Fruit fly (Drosophila melanogaster) whole organism, embryonic: ENCODE data around the gene CG6937.

ENCODE experiments used
- ATbp ChIP-seq: fragments of 200-800 bp; sonication (Bioruptor generic); optimal IDR thresholded peaks from 2 replicates; lab custom pipeline; 2017; ENCODE audit warnings: missing biosample characterization, mild to moderate bottlenecking, missing genetic modification characterization, missing genetic modification reagents
- Abd-B ChIP-seq: fragments of 200-800 bp; sonication (Bioruptor generic); optimal IDR thresholded peaks from 2 replicates; lab custom pipeline; 2018; ENCODE audit warnings: missing biosample characterization, mild to moderate bottlenecking, missing genetic modification characterization, moderate library complexity
- CG10209 ChIP-seq: fragments of 200-800 bp; sonication (Bioruptor generic); optimal IDR thresholded peaks from 3 replicates; lab custom pipeline; 2017; ENCODE audit warnings: missing biosample characterization, mild to moderate bottlenecking, missing genetic modification characterization, missing genetic modification reagents
- CG12104 ChIP-seq: fragments of 200-800 bp; sonication (Bioruptor generic); optimal IDR thresholded peaks from 3 replicates; lab custom pipeline; 2016; ENCODE audit warnings: missing biosample characterization, missing genetic modification characterization
- CG12219 ChIP-seq: fragments of 200-800 bp; sonication (Bioruptor generic); optimal IDR thresholded peaks from 3 replicates; lab custom pipeline; 2018; ENCODE audit warnings: missing biosample characterization, mild to moderate bottlenecking, missing genetic modification characterization
- CG12299 ChIP-seq: fragments of 200-800 bp; sonication (Bioruptor generic); optimal IDR thresholded peaks from 2 replicates; lab custom pipeline; 2018; ENCODE audit warnings: missing biosample characterization, mild to moderate bottlenecking, missing genetic modification characterization
- CG12769 ChIP-seq: fragments of 200-800 bp; sonication (Bioruptor generic); optimal IDR thresholded peaks from 2 replicates; lab custom pipeline; 2019; ENCODE audit warnings: missing biosample characterization, mild to moderate bottlenecking, missing genetic modification characterization, moderate library complexity
- CG13775 ChIP-seq: fragments of 200-800 bp; sonication (Bioruptor generic); optimal IDR thresholded peaks from 3 replicates; lab custom pipeline; 2017; ENCODE audit warnings: missing biosample characterization, mild to moderate bottlenecking, missing genetic modification characterization
- CG14965 ChIP-seq: fragments of 200-800 bp; sonication (Bioruptor generic); optimal IDR thresholded peaks from 2 replicates; lab custom pipeline; 2016; ENCODE audit warnings: missing biosample characterization, missing genetic modification characterization, borderline replicate concordance
- CG15269 ChIP-seq: fragments of 200-800 bp; sonication (Bioruptor generic); optimal IDR thresholded peaks from 2 replicates; lab custom pipeline; 2018; ENCODE audit warnings: missing biosample characterization, mild to moderate bottlenecking, missing genetic modification characterization, moderate library complexity
- CG15601 ChIP-seq: fragments of 200-800 bp; sonication (Bioruptor generic); optimal IDR thresholded peaks from 3 replicates; lab custom pipeline; 2019; ENCODE audit warnings: missing biosample characterization, mild to moderate bottlenecking, missing genetic modification characterization, moderate library complexity
- CG15696 ChIP-seq: fragments of 200-800 bp; sonication (Bioruptor generic); optimal IDR thresholded peaks from 2 replicates; lab custom pipeline; 2019; ENCODE audit warnings: missing biosample characterization, mild to moderate bottlenecking, missing genetic modification characterization, moderate library complexity
- CG17912 ChIP-seq: fragments of 200-800 bp; sonication (Bioruptor generic); optimal IDR thresholded peaks from 2 replicates; lab custom pipeline; 2018; ENCODE audit warnings: missing biosample characterization, mild to moderate bottlenecking, missing genetic modification characterization
- CG18011 ChIP-seq: fragments of 200-800 bp; sonication (Bioruptor generic); optimal IDR thresholded peaks from 2 replicates; lab custom pipeline; 2017; ENCODE audit warnings: missing biosample characterization, missing genetic modification characterization, mild to moderate bottlenecking, moderate library complexity, missing genotype
- CG2120 ChIP-seq: fragments of 200-800 bp; sonication (Bioruptor generic); optimal IDR thresholded peaks from 3 replicates; lab custom pipeline; 2016; ENCODE audit warnings: missing biosample characterization, missing genetic modification characterization
- CG2678 ChIP-seq: fragments of 200-800 bp; sonication (Bioruptor generic); optimal IDR thresholded peaks from 3 replicates; lab custom pipeline; 2019; ENCODE audit warnings: missing biosample characterization, mild to moderate bottlenecking, missing genetic modification characterization, moderate library complexity
- CG2875 ChIP-seq: fragments of 200-800 bp; sonication (Bioruptor generic); optimal IDR thresholded peaks from 2 replicates; lab custom pipeline; 2017; ENCODE audit warnings: missing biosample characterization, mild to moderate bottlenecking, missing genetic modification characterization, missing genetic modification reagents
- CG30020 ChIP-seq: fragments of 200-800 bp; optimal IDR thresholded peaks from 2 replicates; lab custom pipeline; 2019; ENCODE audit warnings: missing biosample characterization, mild to moderate bottlenecking, missing genetic modification characterization, moderate library complexity
- CG3065 ChIP-seq: fragments of 200-800 bp; sonication (Bioruptor generic); optimal IDR thresholded peaks from 2 replicates; lab custom pipeline; 2016; ENCODE audit warnings: missing biosample characterization, missing genetic modification characterization
- CG31388 ChIP-seq: fragments of 200-800 bp; sonication (Bioruptor generic); optimal IDR thresholded peaks from 2 replicates; lab custom pipeline; 2016; ENCODE audit warnings: missing biosample characterization, missing genetic modification characterization
- CG43689 ChIP-seq: fragments of 200-800 bp; sonication (Bioruptor generic); IDR thresholded peaks from 2 replicates; pipeline ENCODE4 v1.3.6; 2022; ENCODE audit warnings: missing biosample characterization, missing genetic modification characterization
- CG6654 ChIP-seq: fragments of 200-800 bp; sonication (Bioruptor generic); optimal IDR thresholded peaks from 2 replicates; lab custom pipeline; 2017; ENCODE audit warnings: missing biosample characterization, mild to moderate bottlenecking, missing genetic modification characterization
- CG8765 ChIP-seq: fragments of 200-800 bp; sonication (Bioruptor generic); IDR thresholded peaks from 2 replicates; pipeline ENCODE4 v1.3.6; 2022; ENCODE audit warnings: missing biosample characterization, missing genetic modification characterization
- CG9727 ChIP-seq: fragments of 200-800 bp; sonication (Bioruptor generic); optimal IDR thresholded peaks from 3 replicates; lab custom pipeline; 2017; ENCODE audit warnings: missing biosample characterization, mild to moderate bottlenecking, missing genetic modification characterization
- CG9876 ChIP-seq: fragments of 200-800 bp; sonication (Bioruptor generic); optimal IDR thresholded peaks from 2 replicates; lab custom pipeline; 2016; ENCODE audit warnings: missing biosample characterization, missing genetic modification characterization
- CrebB ChIP-seq: fragments of 200-800 bp; sonication (Bioruptor generic); optimal IDR thresholded peaks from 3 replicates; lab custom pipeline; 2018; ENCODE audit warnings: missing biosample characterization, mild to moderate bottlenecking, missing genetic modification characterization
- Dref ChIP-seq: fragments of 200-800 bp; sonication (Bioruptor generic); IDR thresholded peaks from 2 replicates; pipeline ENCODE4 v1.3.6; 2022; ENCODE audit warnings: missing biosample characterization, missing genetic modification characterization
- Elba2 ChIP-seq: fragments of 200-800 bp; sonication (Bioruptor generic); optimal IDR thresholded peaks from 3 replicates; lab custom pipeline; 2016; ENCODE audit warnings: missing biosample characterization, missing genetic modification characterization
- Fer1 ChIP-seq: fragments of 200-800 bp; sonication (Bioruptor generic); optimal IDR thresholded peaks from 2 replicates; lab custom pipeline; 2017; ENCODE audit warnings: missing biosample characterization, mild to moderate bottlenecking, missing genetic modification characterization
- Fer3 ChIP-seq: fragments of 200-800 bp; sonication (Bioruptor generic); optimal IDR thresholded peaks from 2 replicates; lab custom pipeline; 2018; ENCODE audit warnings: missing biosample characterization, mild to moderate bottlenecking, missing genetic modification characterization, moderate library complexity
- Hr39 ChIP-seq: fragments of >200 bp; optimal IDR thresholded peaks from 2 replicates; lab custom pipeline; 2017
- Med ChIP-seq: fragments of 200-800 bp; sonication (Bioruptor generic); peaks from one replicate; lab custom pipeline; 2016; ENCODE audit warnings: missing biosample characterization, missing genetic modification characterization, mild to moderate bottlenecking, inconsistent platforms, moderate library complexity
- Sox102F ChIP-seq: fragments of 200-800 bp; sonication (Bioruptor generic); optimal IDR thresholded peaks from 2 replicates; lab custom pipeline; 2018; ENCODE audit warnings: missing biosample characterization, mild to moderate bottlenecking, missing genetic modification characterization, moderate library complexity
- Vsx1 ChIP-seq: fragments of 200-800 bp; sonication (Bioruptor generic); optimal IDR thresholded peaks from 2 replicates; lab custom pipeline; 2017; ENCODE audit warnings: missing biosample characterization, mild to moderate bottlenecking, missing genetic modification characterization, missing genetic modification reagents
- cad ChIP-seq: fragments of >200 bp; optimal IDR thresholded peaks from 2 replicates; lab custom pipeline; 2017; ENCODE audit warnings: missing biosample characterization, missing genetic modification characterization
- cas ChIP-seq: fragments of 200-800 bp; sonication (Bioruptor generic); IDR thresholded peaks from 2 replicates; pipeline ENCODE4 v1.3.6; 2022; ENCODE audit warnings: missing biosample characterization, missing genetic modification characterization
- cg ChIP-seq: fragments of 200-800 bp; sonication (Bioruptor generic); optimal IDR thresholded peaks from 3 replicates; lab custom pipeline; 2019; ENCODE audit warnings: missing biosample characterization, mild to moderate bottlenecking, missing genetic modification characterization, moderate library complexity
- crc ChIP-seq: fragments of 200-800 bp; sonication (Bioruptor generic); optimal IDR thresholded peaks from 2 replicates; lab custom pipeline; 2016; ENCODE audit warnings: missing biosample characterization, missing genetic modification characterization
- exex ChIP-seq: fragments of 200-800 bp; sonication (Bioruptor generic); optimal IDR thresholded peaks from 4 replicates; lab custom pipeline; 2018; ENCODE audit warnings: missing biosample characterization, mild to moderate bottlenecking, missing genetic modification characterization, moderate library complexity
- ftz-f1 ChIP-seq: fragments of 200-800 bp; sonication (Bioruptor generic); optimal IDR thresholded peaks from 2 replicates; lab custom pipeline; 2016; ENCODE audit warnings: missing biosample characterization, missing genetic modification characterization
- grn ChIP-seq: fragments of 200-800 bp; sonication (Bioruptor generic); optimal IDR thresholded peaks from 3 replicates; lab custom pipeline; 2017; ENCODE audit warnings: missing biosample characterization, missing genetic modification characterization
- h ChIP-seq: fragments of >200 bp; optimal IDR thresholded peaks from 2 replicates; lab custom pipeline; 2017
- kah ChIP-seq: fragments of 200-800 bp; sonication (Bioruptor generic); optimal IDR thresholded peaks from 2 replicates; lab custom pipeline; 2018; ENCODE audit warnings: missing biosample characterization, mild to moderate bottlenecking, missing genetic modification characterization
- lov ChIP-seq, 2 experiments: fragments of 200-800 bp in 1 of 2; fragments of >200 bp in 1 of 2; sonication (Bioruptor generic) in 1 of 2; IDR thresholded peaks in 1 of 2; optimal IDR thresholded peaks in 1 of 2; 2 replicates in 1 of 2; 3 replicates in 1 of 2; pipeline versions ENCODE4 v1.3.6 to Lab custom; 2017 to 2022; ENCODE audit warnings: missing biosample characterization in 1 of 2, missing genetic modification characterization in 1 of 2
- nau ChIP-seq: fragments of 200-800 bp; sonication (Bioruptor generic); optimal IDR thresholded peaks from 3 replicates; lab custom pipeline; 2017; ENCODE audit warnings: missing biosample characterization, mild to moderate bottlenecking, missing genetic modification characterization, missing genetic modification reagents
- pan ChIP-seq, 4 experiments: fragments of >200 bp in 3 of 4; fragments of 200-800 bp in 1 of 4; sonication (Bioruptor generic) in 1 of 4; optimal IDR thresholded peaks in 3 of 4; IDR thresholded peaks in 1 of 4; 2 replicates each; pipeline versions ENCODE4 v1.3.6 to Lab custom; 2017 to 2022; ENCODE audit warnings: missing biosample characterization in 2 of 4, missing genetic modification characterization in 2 of 4, mixed read lengths in 1 of 4
- sug ChIP-seq: fragments of 200-800 bp; optimal IDR thresholded peaks from 2 replicates; lab custom pipeline; 2019; ENCODE audit warnings: missing biosample characterization, mild to moderate bottlenecking, missing genetic modification characterization, moderate library complexity
- tx ChIP-seq: fragments of 200-800 bp; sonication (Bioruptor generic); optimal IDR thresholded peaks from 2 replicates; lab custom pipeline; 2016; ENCODE audit warnings: missing biosample characterization, missing genetic modification characterization
- vfl ChIP-seq: fragments of 200-800 bp; sonication (Bioruptor generic); optimal IDR thresholded peaks from 2 replicates; lab custom pipeline; 2016; ENCODE audit warnings: missing biosample characterization, missing genetic modification characterization
- wek ChIP-seq: fragments of 200-800 bp; sonication (Bioruptor generic); optimal IDR thresholded peaks from 3 replicates; lab custom pipeline; 2018; ENCODE audit warnings: missing biosample characterization, mild to moderate bottlenecking, missing genetic modification characterization, moderate library complexity
- yki ChIP-seq: fragments of >200 bp; optimal IDR thresholded peaks from 3 replicates; lab custom pipeline; 2018

Gene CG6937

dm6 chr3R:22631156-22631555 is 46.6 kb downstream of the CG6937 start (continued):
- TF ChIP-seq CG18011 (no peak), crc (no peak), Sox102F (GFP tag; lab: Kevin White, UChicago) (peak; percentile 9), CG2678 (tag; lab: Kevin White, UChicago) (peak; percentile 22), cg (GFP tag; lab: Kevin White, UChicago) (no peak), CG10209 (GFP tag; lab: Kevin White, UChicago) (peak; percentile 36), CG15696 (no peak), CG15601 (tag; lab: Kevin White, UChicago) (peak; percentile 19), CG2120 (GFP tag; lab: Kevin White, UChicago) (peak; percentile 11), Elba2 (no peak), nau (peak; percentile 8), pan (optimal IDR thresholded peaks at IDR 0.05; lab: Kevin White, UChicago) (no peak), pan (GFP tag; optimal IDR thresholded peaks at IDR 0.05 in 1 of 2, IDR thresholded peaks at IDR 0.05 in 1 of 2) (peak in 1 of 2 experiments; percentile 24), CG30020 (tag; lab: Kevin White, UChicago) (no peak), CG6654 (no peak), cad (no peak), CG15269 (tag; lab: Kevin White, UChicago) (peak; percentile 15), kah (GFP tag; lab: Kevin White, UChicago) (no peak), grn (GFP tag; lab: Kevin White, UChicago) (peak; percentile 75), sug (tag; lab: Kevin White, UChicago) (peak; percentile 53), CG8765 (GFP tag; lab: Robert Waterston, UW) (no peak), CG14965 (GFP tag; lab: Kevin White, UChicago) (no peak), CG9727 (GFP tag; lab: Kevin White, UChicago) (no peak), CG2875 (peak; percentile 25), CG3065 (GFP tag; lab: Kevin White, UChicago) (no peak), CG9876 (GFP tag; lab: Kevin White, UChicago) (no peak), lov (optimal IDR thresholded peaks at IDR 0.05; lab: Kevin White, UChicago) (no peak), lov (GFP tag; IDR thresholded peaks at IDR 0.05; lab: Robert Waterston, UW) (no peak), ftz-f1 (GFP tag; lab: Kevin White, UChicago) (no peak), vfl (GFP tag; lab: Kevin White, UChicago) (no peak), Fer3 (tag; lab: Kevin White, UChicago) (no peak), wek (GFP tag; lab: Kevin White, UChicago) (peak; percentile 58), CG12104 (GFP tag; lab: Kevin White, UChicago) (no peak), Abd-B (GFP tag; lab: Kevin White, UChicago) (no peak), tx (GFP tag; lab: Kevin White, UChicago) (no peak), CrebB (tag; lab: Kevin White, UChicago) (peak; percentile 24), Fer1 (GFP tag; lab: Kevin White, UChicago) (peak; percentile 18), CG31388 (no peak), CG12219 (peak; percentile 15), h (lab: Kevin White, UChicago) (no peak), CG12299 (no peak), exex (tag; lab: Kevin White, UChicago) (peak; percentile 51), CG17912 (GFP tag; lab: Kevin White, UChicago) (peak; percentile 31), Vsx1 (GFP tag; lab: Kevin White, UChicago) (peak; percentile 39), CG12769 (tag; lab: Kevin White, UChicago) (peak; percentile 64), CG43689 (GFP tag; lab: Robert Waterston, UW) (no peak), Med (GFP tag; lab: Kevin White, UChicago) (peak; percentile 69), yki (lab: Kevin White, UChicago) (no peak), Hr39 (lab: Kevin White, UChicago) (no peak), cas (no peak), CG13775 (no peak), ATbp (peak; percentile 53), Dref (no peak)
